Fruit fly (Drosophila melanogaster) whole organism: ENCODE results near the gene Ugt35C1.

ENCODE experiments used
- CG8478 ChIP-seq: fragments of >200 bp; optimal IDR thresholded peaks from 2 replicates; lab custom pipeline; 2018; ENCODE audit warnings: inconsistent platforms
- Dll ChIP-seq: fragments of >200 bp; optimal IDR thresholded peaks from 2 replicates; lab custom pipeline; 2017
- EcR ChIP-seq, 2 experiments: fragments of >200 bp; optimal IDR thresholded peaks; 2 replicates each; lab custom pipeline; 2017; ENCODE audit warnings: missing biosample characterization in 2 of 2, missing genetic modification characterization in 2 of 2, missing genetic modification reagents in 2 of 2
- pan ChIP-seq: fragments of >200 bp; optimal IDR thresholded peaks from 2 replicates; lab custom pipeline; 2017
- psq ChIP-seq: fragments of >200 bp; optimal IDR thresholded peaks from 2 replicates; lab custom pipeline; 2017
- usp ChIP-seq: fragments of >200 bp; optimal IDR thresholded peaks from 2 replicates; lab custom pipeline; 2017; ENCODE audit warnings: missing biosample characterization, missing genetic modification characterization, mixed read lengths

DNA sequence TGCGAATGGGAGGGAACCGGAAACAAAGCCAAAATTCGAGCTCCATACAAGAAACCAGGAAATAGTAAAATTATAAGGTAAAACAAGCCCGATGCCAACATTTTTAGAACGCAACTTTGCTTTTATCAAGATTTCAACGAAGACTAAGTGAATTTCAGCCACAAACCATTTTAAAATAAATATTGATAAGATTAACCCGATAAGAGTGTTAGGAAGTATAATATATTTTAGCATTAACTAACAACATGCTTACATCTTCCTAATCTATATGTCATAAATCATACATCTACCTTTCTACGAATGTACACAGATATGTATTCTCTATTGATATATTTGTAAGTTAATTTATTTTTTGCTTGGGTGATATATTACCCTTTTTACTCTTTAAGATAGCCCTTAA is 37.8 kb upstream of the Ugt35C1 start, which contains the start of gene Ugt35E1:
- no peak for TF ChIP-seq CG8478 (lab: Kevin White, UChicago)
- TF ChIP-seq Dll (lab: Kevin White, UChicago) = no peak
- no peak for TF ChIP-seq psq (lab: Kevin White, UChicago)
- TF ChIP-seq pan (lab: Kevin White, UChicago) = no peak
- no peak for TF ChIP-seq usp (GFP tag; lab: Kevin White, UChicago)
- TF ChIP-seq EcR (GFP tag; optimal IDR thresholded peaks at IDR 0.05; lab: Kevin White, UChicago) = no peak
